Worm (Caenorhabditis elegans) whole organism, early embryonic: ENCODE measurements around the gene aex-4.

ENCODE experiments used
- B0310.2 ChIP-seq: sonication (generic microtip); optimal IDR thresholded peaks from 2 replicates; lab custom pipeline; 2016; ENCODE audit warnings: mild to moderate bottlenecking, missing genetic modification characterization, missing compliant biosample characterization
- F13C5.2 ChIP-seq: sonication (generic microtip); optimal IDR thresholded peaks from 2 replicates; lab custom pipeline; 2017; ENCODE audit warnings: mild to moderate bottlenecking, missing genetic modification characterization, inconsistent platforms, missing compliant biosample characterization
- aly-1 ChIP-seq: sonication (generic microtip); optimal IDR thresholded peaks from 2 replicates; lab custom pipeline; 2016; ENCODE audit warnings: missing genetic modification characterization, missing compliant biosample characterization
- ama-1 ChIP-seq: fragments of 150-350 bp; optimal IDR thresholded peaks from 2 replicates; lab custom pipeline; 2014
- ceh-13 ChIP-seq: fragments of 200-800 bp; sonication (Bioruptor generic); optimal IDR thresholded peaks from 2 replicates; lab custom pipeline; 2018; ENCODE audit warnings: mild to moderate bottlenecking, missing genetic modification characterization, missing compliant biosample characterization
- ceh-36 ChIP-seq: sonication (generic microtip); optimal IDR thresholded peaks from 2 replicates; lab custom pipeline; 2016; ENCODE audit warnings: missing genetic modification characterization, inconsistent platforms, missing compliant biosample characterization
- ets-7 ChIP-seq: sonication (generic microtip); optimal IDR thresholded peaks from 2 replicates; lab custom pipeline; 2016; ENCODE audit warnings: missing genotype, missing genetic modification characterization, missing compliant biosample characterization
- flt-1 ChIP-seq: fragments of 200-800 bp; sonication (Bioruptor generic); IDR thresholded peaks from 2 replicates; pipeline ENCODE4 v1.3.6; 2022; ENCODE audit warnings: missing genetic modification characterization, missing compliant biosample characterization
- hmbx-1 ChIP-seq: sonication (generic microtip); optimal IDR thresholded peaks from 2 replicates; lab custom pipeline; 2016; ENCODE audit warnings: mild to moderate bottlenecking, missing genetic modification characterization, missing compliant biosample characterization
- hmg-4 ChIP-seq: fragments of 200-800 bp; sonication (Bioruptor generic); optimal IDR thresholded peaks from 2 replicates; lab custom pipeline; 2018; ENCODE audit warnings: mild to moderate bottlenecking, missing genetic modification characterization, missing compliant biosample characterization
- hnd-1 ChIP-seq: sonication (generic microtip); optimal IDR thresholded peaks from 2 replicates; lab custom pipeline; 2016; ENCODE audit warnings: missing genetic modification characterization, missing compliant biosample characterization
- pes-1 ChIP-seq: fragments of 200-800 bp; sonication (Bioruptor generic); IDR thresholded peaks from 2 replicates; pipeline ENCODE4 v1.3.6; 2022; ENCODE audit warnings: missing genetic modification reagents, missing genetic modification characterization, missing compliant biosample characterization
- scrt-1 ChIP-seq: fragments of 200-800 bp; sonication (Bioruptor generic); IDR thresholded peaks from 2 replicates; pipeline ENCODE4 v1.3.6; 2022; ENCODE audit warnings: missing genetic modification characterization, missing compliant biosample characterization
- sea-1 ChIP-seq: fragments of 200-800 bp; sonication (Bioruptor generic); conservative IDR thresholded peaks from 2 replicates; pipeline ENCODE4 v1.3.6; 2022; ENCODE audit warnings: missing genetic modification characterization, missing compliant biosample characterization
- tbx-11 ChIP-seq: fragments of 200-800 bp; sonication (Bioruptor generic); IDR thresholded peaks from 2 replicates; pipeline ENCODE4 v1.3.6; 2022; ENCODE audit warnings: missing genetic modification characterization, missing compliant biosample characterization
- tbx-37 ChIP-seq: fragments of 200-800 bp; sonication (Bioruptor generic); conservative IDR thresholded peaks from 2 replicates; pipeline ENCODE4 v1.3.6; 2022; ENCODE audit warnings: missing genetic modification reagents, missing genetic modification characterization, missing compliant biosample characterization
- tra-4 ChIP-seq: sonication (generic microtip); optimal IDR thresholded peaks from 2 replicates; lab custom pipeline; 2017; ENCODE audit warnings: missing genetic modification characterization, missing compliant biosample characterization

aex-4 gene

ce11 chrX:3728970-3729369 lies at the start of gene aex-4:
Gene aex-4, plus strand, starts transcription at chrX:3729281.
- TF ChIP-seq B0310.2 (tag; lab: Kevin White, UChicago) = no peak
- no peak for TF ChIP-seq ets-7
- TF ChIP-seq ceh-13 (GFP tag; lab: Kevin White, UChicago) = no peak
- TF ChIP-seq hnd-1 = no peak
- no peak for TF ChIP-seq hmg-4 (GFP tag; lab: Kevin White, UChicago)
- no peak for TF ChIP-seq aly-1 (tag; lab: Kevin White, UChicago)
- TF ChIP-seq tra-4 (tag; lab: Kevin White, UChicago) = no peak
- TF ChIP-seq pes-1 = no peak
- no peak for TF ChIP-seq tbx-37 (GFP tag; lab: Robert Waterston, UW)
- no peak for TF ChIP-seq tbx-11 (GFP tag; lab: Robert Waterston, UW)
- TF ChIP-seq scrt-1 (GFP tag; lab: Robert Waterston, UW) = no peak
- no peak for TF ChIP-seq sea-1 (GFP tag; lab: Robert Waterston, UW)
- no peak for TF ChIP-seq F13C5.2
- no peak for TF ChIP-seq ama-1 (lab: Kevin White, UChicago)
- no peak for TF ChIP-seq flt-1 (GFP tag; lab: Robert Waterston, UW)
- TF ChIP-seq hmbx-1 = no peak
- no peak for TF ChIP-seq ceh-36

DNA sequence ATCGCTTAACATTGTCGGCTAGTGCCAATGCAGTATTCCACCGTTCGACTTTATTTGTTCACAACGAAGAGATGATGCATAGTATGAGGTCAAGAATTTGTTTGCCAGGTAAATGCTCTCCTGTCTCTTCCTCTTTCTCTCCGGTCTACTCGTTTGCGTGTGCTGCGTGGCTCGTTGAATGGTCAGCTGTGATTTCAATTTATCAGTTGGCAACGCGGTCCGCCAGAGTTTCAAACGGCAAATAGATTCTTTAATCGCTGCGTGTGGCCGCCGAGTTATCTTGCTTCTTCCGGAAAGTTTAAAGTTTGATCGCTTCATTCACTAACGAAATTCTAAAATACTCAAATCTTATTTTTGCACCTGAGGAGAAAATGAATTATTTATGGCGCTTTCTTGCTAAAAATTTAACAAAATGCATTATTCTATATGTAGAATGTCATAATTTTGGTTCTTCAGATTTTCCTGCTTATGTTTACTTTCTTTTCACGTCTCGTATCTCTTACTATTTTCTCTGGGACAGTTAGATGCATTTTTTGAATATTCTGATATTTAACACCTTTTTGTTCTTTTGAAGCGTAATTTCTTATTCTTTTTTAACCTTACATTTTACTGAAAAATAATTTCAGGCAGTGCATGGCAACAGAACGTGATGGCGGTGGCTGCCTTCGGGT lies 48.4 kb upstream of the aex-4 start, which contains the start of gene tsp-17:
TSS of gene tsp-17 (plus strand) at position 621 of the 671 bp plus-strand sequence.
- TF ChIP-seq ama-1 (lab: Kevin White, UChicago) (no peak), ceh-36 (no peak), B0310.2 (tag; lab: Kevin White, UChicago) (no peak), tra-4 (tag; lab: Kevin White, UChicago) (no peak), sea-1 (GFP tag; lab: Robert Waterston, UW) (no peak), ceh-13 (GFP tag; lab: Kevin White, UChicago) (no peak), tbx-11 (GFP tag; lab: Robert Waterston, UW) (no peak), hnd-1 (no peak), ets-7 (no peak)

DNA sequence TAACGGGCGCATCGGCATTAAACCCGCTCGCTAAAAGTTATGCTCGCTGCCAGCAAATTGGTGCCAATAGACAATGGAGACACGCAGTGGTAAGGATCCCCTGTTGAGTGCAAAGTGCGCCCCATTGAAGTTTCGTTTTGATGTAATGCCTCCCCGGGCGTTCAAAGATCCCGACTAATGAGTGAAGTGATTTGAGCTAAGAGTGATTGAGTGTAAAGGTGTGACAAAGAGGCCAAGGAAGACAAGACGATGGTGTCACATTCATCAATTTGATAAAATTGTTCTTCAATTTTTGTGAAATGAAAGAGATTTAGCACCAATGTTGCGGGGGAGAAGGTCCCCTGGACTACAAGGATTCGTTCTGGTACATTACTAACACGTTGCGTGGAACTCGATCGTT lies 46.0 kb upstream of the aex-4 start:
- TF ChIP-seq hmg-4 (GFP tag; lab: Kevin White, UChicago) (peak; percentile 25), ceh-36 (no peak)

DNA sequence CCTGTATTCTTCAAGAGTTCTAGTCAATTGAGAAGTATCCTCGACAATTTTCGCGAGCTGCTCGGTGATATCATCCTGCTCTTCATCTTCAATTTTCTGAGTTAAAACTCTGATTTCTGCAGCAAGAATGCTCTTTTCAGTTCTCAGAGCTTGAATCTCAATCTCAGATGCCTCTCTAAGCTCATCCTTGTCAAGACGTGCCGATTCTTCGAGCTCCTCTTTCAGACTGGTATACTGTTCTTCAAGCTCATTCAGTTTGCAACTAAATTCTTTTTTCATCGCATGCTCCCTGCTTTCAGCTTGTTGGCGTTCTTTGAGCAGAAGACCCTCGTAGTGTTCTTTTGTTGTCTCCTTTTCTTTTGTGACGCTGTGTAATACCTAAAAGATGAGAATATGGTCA lies 42.7 kb upstream of the aex-4 start:
- TF ChIP-seq F13C5.2 (no peak), scrt-1 (GFP tag; lab: Robert Waterston, UW) (no peak), hnd-1 (no peak), tbx-37 (GFP tag; lab: Robert Waterston, UW) (no peak), sea-1 (GFP tag; lab: Robert Waterston, UW) (no peak), tbx-11 (GFP tag; lab: Robert Waterston, UW) (no peak), ama-1 (lab: Kevin White, UChicago) (no peak), aly-1 (tag; lab: Kevin White, UChicago) (no peak), tra-4 (tag; lab: Kevin White, UChicago) (no peak), hmg-4 (GFP tag; lab: Kevin White, UChicago) (no peak), flt-1 (GFP tag; lab: Robert Waterston, UW) (no peak), ceh-13 (GFP tag; lab: Kevin White, UChicago) (no peak), pes-1 (no peak), ceh-36 (no peak), ets-7 (no peak)

DNA sequence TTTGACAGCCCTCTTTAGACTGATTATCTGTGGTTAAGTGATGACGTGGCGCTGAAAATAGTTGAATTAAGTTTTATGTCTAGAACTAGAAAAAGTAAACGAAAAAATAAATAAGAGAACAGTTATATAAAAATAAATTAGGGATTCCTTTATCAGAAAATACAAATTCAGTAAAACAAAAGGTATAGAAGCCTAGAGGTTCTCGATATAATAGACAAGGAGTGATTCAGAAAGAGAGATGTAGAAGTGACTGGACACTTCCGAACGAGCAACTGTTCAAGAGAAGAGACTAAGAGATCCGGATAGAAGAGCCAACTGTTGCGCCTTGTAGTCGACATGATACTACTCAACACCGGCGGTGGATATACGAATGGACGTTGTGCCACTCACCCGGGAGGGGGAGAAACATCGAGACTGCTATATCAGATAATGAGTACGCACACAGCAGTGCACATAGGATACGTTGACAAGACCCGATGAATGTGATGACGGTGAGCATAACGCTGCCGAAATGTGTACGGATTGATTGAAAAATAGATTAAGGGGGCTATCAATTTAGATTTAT lies 39.8 kb upstream of the aex-4 start, which contains the start of gene tag-278:
TSS of gene tag-278 (minus strand) at position 51 of the 565 bp plus-strand sequence.
- no peak for TF ChIP-seq flt-1 (GFP tag; lab: Robert Waterston, UW)
- no peak for TF ChIP-seq aly-1 (tag; lab: Kevin White, UChicago)
- TF ChIP-seq hmg-4 (GFP tag; lab: Kevin White, UChicago) = no peak
- no peak for TF ChIP-seq hnd-1
- no peak for TF ChIP-seq pes-1
- TF ChIP-seq ceh-36 = no peak
- TF ChIP-seq B0310.2 (tag; lab: Kevin White, UChicago) = no peak
- no peak for TF ChIP-seq tbx-11 (GFP tag; lab: Robert Waterston, UW)
- no peak for TF ChIP-seq ceh-13 (GFP tag; lab: Kevin White, UChicago)
- no peak for TF ChIP-seq hmbx-1
- TF ChIP-seq ets-7 = no peak
- no peak for TF ChIP-seq F13C5.2
- no peak for TF ChIP-seq tbx-37 (GFP tag; lab: Robert Waterston, UW)
- TF ChIP-seq tra-4 (tag; lab: Kevin White, UChicago) = no peak
- no peak for TF ChIP-seq ama-1 (lab: Kevin White, UChicago)
- no peak for TF ChIP-seq scrt-1 (GFP tag; lab: Robert Waterston, UW)
- TF ChIP-seq sea-1 (GFP tag; lab: Robert Waterston, UW) = no peak

DNA sequence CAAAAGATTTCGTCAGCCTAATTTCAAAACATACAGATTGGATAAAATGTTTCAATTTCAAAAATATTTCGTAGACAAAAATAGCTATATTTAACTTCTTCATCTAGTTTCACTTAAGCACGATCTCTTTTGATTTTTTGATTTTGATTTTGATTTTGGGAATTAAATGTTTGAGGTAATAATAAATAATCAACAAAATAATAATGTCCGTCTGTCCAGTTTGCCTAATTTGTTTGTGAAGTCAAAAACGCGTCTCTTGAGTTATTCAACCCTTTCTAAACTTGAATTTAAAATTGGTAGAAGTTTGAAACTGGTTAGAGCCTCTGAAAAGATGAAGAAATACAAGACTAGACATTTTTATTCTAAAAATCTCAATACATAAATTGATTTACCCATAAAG lies 39.3 kb upstream of the aex-4 start:
- TF ChIP-seq F13C5.2 = no peak
- no peak for TF ChIP-seq pes-1
- no peak for TF ChIP-seq tra-4 (tag; lab: Kevin White, UChicago)
- TF ChIP-seq ets-7 = no peak
- TF ChIP-seq flt-1 (GFP tag; lab: Robert Waterston, UW) = no peak
- TF ChIP-seq hmg-4 (GFP tag; lab: Kevin White, UChicago) = no peak
- TF ChIP-seq hmbx-1 = no peak
- TF ChIP-seq B0310.2 (tag; lab: Kevin White, UChicago) = no peak
- no peak for TF ChIP-seq aly-1 (tag; lab: Kevin White, UChicago)
- TF ChIP-seq ceh-36 = no peak
- no peak for TF ChIP-seq tbx-37 (GFP tag; lab: Robert Waterston, UW)
- no peak for TF ChIP-seq sea-1 (GFP tag; lab: Robert Waterston, UW)

ce11 chrX:3693138-3693537 lies 35.9 kb upstream of the aex-4 start, which contains the start of gene C02F12.8:
Gene C02F12.8, minus strand, starts transcription at chrX:3693238.
- TF ChIP-seq sea-1 (GFP tag; lab: Robert Waterston, UW) (no peak), hnd-1 (no peak), tra-4 (tag; lab: Kevin White, UChicago) (no peak), tbx-37 (GFP tag; lab: Robert Waterston, UW) (no peak), scrt-1 (GFP tag; lab: Robert Waterston, UW) (no peak), hmbx-1 (no peak), flt-1 (GFP tag; lab: Robert Waterston, UW) (no peak), aly-1 (tag; lab: Kevin White, UChicago) (no peak), hmg-4 (GFP tag; lab: Kevin White, UChicago) (no peak), pes-1 (no peak), ceh-36 (no peak), tbx-11 (GFP tag; lab: Robert Waterston, UW) (no peak), B0310.2 (tag; lab: Kevin White, UChicago) (no peak), ets-7 (no peak), ceh-13 (GFP tag; lab: Kevin White, UChicago) (no peak)
